Worm (Caenorhabditis elegans) whole organism, young adult: ENCODE measurements around the gene F54F2.6.
A peak's percentile ranks its signal among the peaks of the same experiment; 100 is the strongest.

ENCODE experiments used
- B0035.1 ChIP-seq: sonication (generic microtip); optimal IDR thresholded peaks from 2 replicates; lab custom pipeline; 2016; ENCODE audit warnings: missing genetic modification characterization, mild to moderate bottlenecking, missing compliant biosample characterization, missing genotype, missing genetic modification reagents
- B0336.3 ChIP-seq: fragments of 200-800 bp; sonication (Bioruptor generic); IDR thresholded peaks from 2 replicates; pipeline ENCODE4 v1.3.6; 2022; ENCODE audit warnings: missing genetic modification characterization, missing compliant biosample characterization
- D2030.7 ChIP-seq: fragments of 200-800 bp; sonication (Bioruptor generic); IDR thresholded peaks from 2 replicates; pipeline ENCODE4 v1.3.6; 2022; ENCODE audit warnings: missing genetic modification reagents, missing genetic modification characterization, missing compliant biosample characterization
- F10E7.11 ChIP-seq: sonication (generic microtip); optimal IDR thresholded peaks from 2 replicates; lab custom pipeline; 2017; ENCODE audit warnings: mild to moderate bottlenecking, missing genetic modification characterization, moderate library complexity, missing compliant biosample characterization
- F23B12.7 ChIP-seq: sonication (generic microtip); optimal IDR thresholded peaks from 2 replicates; lab custom pipeline; 2017; ENCODE audit warnings: missing genetic modification characterization, mild to moderate bottlenecking, missing compliant biosample characterization, antibody characterized with exemption, moderate library complexity; ENCODE audit not compliant: insufficient read depth
- F57A8.1 ChIP-seq: fragments of 200-800 bp; sonication (Bioruptor generic); optimal IDR thresholded peaks from 2 replicates; lab custom pipeline; 2018; ENCODE audit warnings: mild to moderate bottlenecking, missing genetic modification characterization, moderate library complexity, missing compliant biosample characterization
- F57C9.4 ChIP-seq: sonication (generic microtip); optimal IDR thresholded peaks from 2 replicates; lab custom pipeline; 2017; ENCODE audit warnings: mild to moderate bottlenecking, missing genetic modification characterization, missing compliant biosample characterization
- K11D2.4 ChIP-seq: fragments of 200-800 bp; sonication (Bioruptor generic); IDR thresholded peaks from 2 replicates; pipeline ENCODE4 v1.3.6; 2022; ENCODE audit warnings: missing genetic modification reagents, missing genetic modification characterization, missing compliant biosample characterization
- K12H6.12 ChIP-seq: fragments of 200-800 bp; sonication (Bioruptor generic); optimal IDR thresholded peaks from 2 replicates; lab custom pipeline; 2018; ENCODE audit warnings: mild to moderate bottlenecking, missing genetic modification characterization, missing compliant biosample characterization
- T26A5.8 ChIP-seq: sonication (generic microtip); optimal IDR thresholded peaks from 2 replicates; lab custom pipeline; 2016; ENCODE audit warnings: missing genetic modification characterization, missing compliant biosample characterization
- Y56A3A.18 ChIP-seq: fragments of 200-800 bp; sonication (Bioruptor generic); IDR thresholded peaks from 2 replicates; pipeline ENCODE4 v1.3.6; 2022; ENCODE audit warnings: missing genetic modification reagents, missing genetic modification characterization, missing compliant biosample characterization
- Y67H2A.10 ChIP-seq: fragments of 200-800 bp; sonication (Bioruptor generic); conservative IDR thresholded peaks from 2 replicates; pipeline ENCODE4 v1.3.6; 2022; ENCODE audit warnings: missing genetic modification reagents, missing genetic modification characterization, missing compliant biosample characterization
- attf-3 ChIP-seq: fragments of 200-800 bp; sonication (Bioruptor generic); conservative IDR thresholded peaks from 2 replicates; pipeline ENCODE4 v1.3.6; 2022; ENCODE audit warnings: missing genetic modification reagents, missing genetic modification characterization, missing compliant biosample characterization
- attf-6 ChIP-seq: fragments of 200-800 bp; sonication (Bioruptor generic); IDR thresholded peaks from 2 replicates; pipeline ENCODE4 v1.3.6; 2022; ENCODE audit warnings: missing genetic modification reagents, missing genetic modification characterization, missing compliant biosample characterization
- dox-1 ChIP-seq: fragments of 200-800 bp; sonication (Bioruptor generic); IDR thresholded peaks from 2 replicates; pipeline ENCODE4 v1.3.6; 2022; ENCODE audit warnings: missing genetic modification reagents, missing genetic modification characterization, missing compliant biosample characterization
- dpff-1 ChIP-seq: sonication (generic microtip); optimal IDR thresholded peaks from 2 replicates; lab custom pipeline; 2017; ENCODE audit warnings: mild to moderate bottlenecking, missing genetic modification characterization, missing compliant biosample characterization
- dpl-1 ChIP-seq: fragments of 150-350 bp; optimal IDR thresholded peaks from 2 replicates; lab custom pipeline; 2014; ENCODE audit warnings: missing biosample characterization, missing genetic modification reagents, missing genetic modification characterization
- egl-18 ChIP-seq: fragments of 200-800 bp; sonication (Bioruptor generic); IDR thresholded peaks from 2 replicates; pipeline ENCODE4 v1.3.6; 2022; ENCODE audit warnings: missing genetic modification reagents, missing genetic modification characterization, missing compliant biosample characterization
- ets-4 ChIP-seq: fragments of 200-800 bp; sonication (Bioruptor generic); optimal IDR thresholded peaks from 2 replicates; lab custom pipeline; 2018; ENCODE audit warnings: mild to moderate bottlenecking, missing genetic modification characterization, missing compliant biosample characterization
- hmg-1.2 ChIP-seq: fragments of 200-800 bp; sonication (Bioruptor generic); IDR thresholded peaks from 2 replicates; pipeline ENCODE4 v1.3.6; 2022; ENCODE audit warnings: missing genetic modification reagents, missing genetic modification characterization, missing compliant biosample characterization
- hmg-20 ChIP-seq: fragments of 200-800 bp; sonication (Bioruptor generic); IDR thresholded peaks from 2 replicates; pipeline ENCODE4 v1.3.6; 2022; ENCODE audit warnings: missing genetic modification reagents, missing genetic modification characterization, missing compliant biosample characterization
- hsf-1 ChIP-seq: fragments of 200-800 bp; sonication (Bioruptor generic); IDR thresholded peaks from 2 replicates; pipeline ENCODE4 v1.3.6; 2022; ENCODE audit warnings: missing genetic modification reagents, missing genetic modification characterization, missing compliant biosample characterization
- let-526 ChIP-seq: fragments of 200-800 bp; sonication (Bioruptor generic); IDR thresholded peaks from 2 replicates; pipeline ENCODE4 v1.3.6; 2022; ENCODE audit warnings: missing genetic modification reagents, missing genetic modification characterization, missing compliant biosample characterization
- lin-26 ChIP-seq: fragments of 200-800 bp; sonication (Bioruptor generic); IDR thresholded peaks from 2 replicates; pipeline ENCODE4 v1.3.6; 2022; ENCODE audit warnings: missing genetic modification reagents, missing genetic modification characterization, missing compliant biosample characterization
- lin-35 ChIP-seq, 3 experiments: fragments of 150-350 bp in 2 of 3; sonication (generic microtip) in 1 of 3; optimal IDR thresholded peaks; 2 replicates each; lab custom pipeline; 2014 to 2018; ENCODE audit warnings: missing biosample characterization in 3 of 3, missing genetic modification characterization in 3 of 3, missing genetic modification reagents in 3 of 3
- lin-40 ChIP-seq: sonication (generic microtip); optimal IDR thresholded peaks from 2 replicates; lab custom pipeline; 2016; ENCODE audit warnings: missing genetic modification characterization, mild to moderate bottlenecking, missing compliant biosample characterization, missing genotype, missing genetic modification reagents
- lin-54 ChIP-seq: fragments of 200-800 bp; sonication (Bioruptor generic); optimal IDR thresholded peaks from 2 replicates; lab custom pipeline; 2018; ENCODE audit warnings: mild to moderate bottlenecking, missing genetic modification characterization, missing compliant biosample characterization
- lir-1 ChIP-seq: fragments of 200-800 bp; sonication (Bioruptor generic); conservative IDR thresholded peaks from 2 replicates; pipeline ENCODE4 v1.3.6; 2022; ENCODE audit warnings: missing genetic modification reagents, missing genetic modification characterization, missing compliant biosample characterization
- lsl-1 ChIP-seq: fragments of 200-800 bp; sonication (Bioruptor generic); optimal IDR thresholded peaks from 2 replicates; lab custom pipeline; 2018; ENCODE audit warnings: mild to moderate bottlenecking, missing genetic modification characterization, moderate library complexity, missing compliant biosample characterization
- madf-6 ChIP-seq: fragments of 200-800 bp; sonication (Bioruptor generic); IDR thresholded peaks from 2 replicates; pipeline ENCODE4 v1.3.6; 2022; ENCODE audit warnings: missing genetic modification reagents, missing genetic modification characterization, missing compliant biosample characterization
- madf-8 ChIP-seq: fragments of 200-800 bp; sonication (Bioruptor generic); conservative IDR thresholded peaks from 2 replicates; pipeline ENCODE4 v1.3.6; 2022; ENCODE audit warnings: missing genetic modification reagents, missing genetic modification characterization, missing compliant biosample characterization
- mel-28 ChIP-seq: sonication (generic microtip); optimal IDR thresholded peaks from 2 replicates; lab custom pipeline; 2016; ENCODE audit warnings: borderline replicate concordance, mild to moderate bottlenecking, missing genetic modification characterization, missing compliant biosample characterization
- mxl-1 ChIP-seq: sonication (generic microtip); optimal IDR thresholded peaks from 2 replicates; lab custom pipeline; 2016; ENCODE audit warnings: missing genetic modification characterization, missing compliant biosample characterization
- nhr-120 ChIP-seq: fragments of 200-800 bp; sonication (Bioruptor generic); IDR thresholded peaks from 2 replicates; pipeline ENCODE4 v1.3.6; 2022; ENCODE audit warnings: missing genetic modification characterization, missing compliant biosample characterization
- pha-4 ChIP-seq: fragments of 150-350 bp; sonication (generic microtip); optimal IDR thresholded peaks from 2 replicates; lab custom pipeline; 2014; ENCODE audit warnings: missing biosample characterization, missing genetic modification reagents, missing genetic modification characterization
- repo-1 ChIP-seq: sonication (generic microtip); optimal IDR thresholded peaks from 2 replicates; lab custom pipeline; 2017; ENCODE audit warnings: mild to moderate bottlenecking, missing genetic modification characterization, missing compliant biosample characterization
- snpc-3.4 ChIP-seq: sonication (generic microtip); optimal IDR thresholded peaks from 2 replicates; lab custom pipeline; 2017; ENCODE audit warnings: missing genetic modification characterization, mild to moderate bottlenecking, missing compliant biosample characterization, antibody characterized with exemption, moderate library complexity, missing genotype, missing genetic modification reagents
- sptf-2 ChIP-seq: fragments of 200-800 bp; sonication (Bioruptor generic); optimal IDR thresholded peaks from 2 replicates; lab custom pipeline; 2018; ENCODE audit warnings: mild to moderate bottlenecking, missing genetic modification characterization, missing compliant biosample characterization
- tbp1 ChIP-seq: fragments of 200-800 bp; sonication (Bioruptor generic); optimal IDR thresholded peaks from 2 replicates; lab custom pipeline; 2018; ENCODE audit warnings: mild to moderate bottlenecking, missing genetic modification characterization, missing compliant biosample characterization
- tbx-9 ChIP-seq: sonication (generic microtip); optimal IDR thresholded peaks from 2 replicates; lab custom pipeline; 2016; ENCODE audit warnings: borderline replicate concordance, missing genetic modification characterization, inconsistent platforms, missing compliant biosample characterization
- unc-62 ChIP-seq: fragments of 150-350 bp; optimal IDR thresholded peaks from 2 replicates; lab custom pipeline; 2014; ENCODE audit warnings: missing biosample characterization, missing genetic modification reagents, missing genetic modification characterization
- xnd-1 ChIP-seq: sonication (generic microtip); optimal IDR thresholded peaks from 2 replicates; lab custom pipeline; 2016; ENCODE audit warnings: missing genotype, missing genetic modification reagents, missing genetic modification characterization, missing compliant biosample characterization
- ztf-25 ChIP-seq: fragments of 200-800 bp; sonication (Bioruptor generic); IDR thresholded peaks from 2 replicates; pipeline ENCODE4 v1.3.6; 2022; ENCODE audit warnings: missing genetic modification reagents, missing genetic modification characterization, missing compliant biosample characterization
- ztf-26 ChIP-seq: sonication (generic microtip); optimal IDR thresholded peaks from 2 replicates; lab custom pipeline; 2017; ENCODE audit warnings: missing genetic modification characterization, missing compliant biosample characterization

The F54F2.6 gene

ce11 chrIII:8767292-8767829 lies 33.1 kb downstream of the F54F2.6 start, which contains the start of gene mig-22:
mig-22 (minus strand) TSS chrIII:8767342.
- peak; percentile 70; the same call in 1 of the 2 replicates for TF ChIP-seq hmg-1.2 (GFP tag; lab: Robert Waterston, UW)
- TF ChIP-seq lin-35 (GFP tag; optimal IDR thresholded peaks at IDR 0.05; lab: Kevin White, UChicago) = no peak
- TF ChIP-seq, all 124 proteins: peak for 1

- TF ChIP-seq lin-40 (tag; lab: Kevin White, UChicago) = no peak
- no peak for TF ChIP-seq dpl-1 (GFP tag; lab: Kevin White, UChicago)
- no peak for TF ChIP-seq lin-26
- TF ChIP-seq nhr-120 (GFP tag; lab: Robert Waterston, UW) = no peak
- no peak for TF ChIP-seq T26A5.8 (tag; lab: Kevin White, UChicago)
- no peak for TF ChIP-seq attf-3 (GFP tag; lab: Robert Waterston, UW)
- TF ChIP-seq B0336.3 (GFP tag; lab: Robert Waterston, UW) = no peak
- no peak for TF ChIP-seq mxl-1
- TF ChIP-seq let-526 = no peak
- no peak for TF ChIP-seq K12H6.12
- TF ChIP-seq F23B12.7 (tag; lab: Kevin White, UChicago) = no peak
- TF ChIP-seq tbx-9 (tag; lab: Kevin White, UChicago) = no peak
- TF ChIP-seq F10E7.11 = no peak
- no peak for TF ChIP-seq Y56A3A.18 (GFP tag; lab: Robert Waterston, UW)
- TF ChIP-seq mel-28 (tag; lab: Kevin White, UChicago) = no peak
- no peak for TF ChIP-seq madf-8 (GFP tag; lab: Robert Waterston, UW)
- no peak for TF ChIP-seq F57C9.4 (tag; lab: Kevin White, UChicago)
- no peak for TF ChIP-seq tbp1
- no peak for TF ChIP-seq lsl-1 (GFP tag; lab: Kevin White, UChicago)
- TF ChIP-seq lir-1 (GFP tag; lab: Robert Waterston, UW) = no peak
Measured at ce11 chrIII:8766467-8766866, 34.0 kb downstream of the F54F2.6 start.

- TF ChIP-seq ztf-26 (tag; lab: Kevin White, UChicago) (no peak), Y67H2A.10 (GFP tag; lab: Robert Waterston, UW) (no peak), egl-18 (GFP tag; lab: Robert Waterston, UW) (no peak), snpc-3.4 (no peak), ztf-25 (GFP tag; lab: Robert Waterston, UW) (no peak), attf-6 (GFP tag; lab: Robert Waterston, UW) (no peak), unc-62 (GFP tag; lab: Kevin White, UChicago) (no peak), dox-1 (GFP tag; lab: Robert Waterston, UW) (no peak)
Measured at ce11 chrIII:8765030-8765429, 35.5 kb downstream of the F54F2.6 start.

ce11 chrIII:8763111-8763510 lies 37.4 kb downstream of the F54F2.6 start:
- peak; percentile 51 for TF ChIP-seq lin-54 (GFP tag; lab: Kevin White, UChicago)
- no peak for TF ChIP-seq F57A8.1
- TF ChIP-seq D2030.7 = peak; percentile 23; the same call in 1 of the 2 replicates
- TF ChIP-seq hmg-20 = no peak
- no peak for TF ChIP-seq tbx-9 (tag; lab: Kevin White, UChicago)
- no peak for TF ChIP-seq egl-18 (GFP tag; lab: Robert Waterston, UW)
- TF ChIP-seq nhr-120 (GFP tag; lab: Robert Waterston, UW) = no peak
- TF ChIP-seq hsf-1 = no peak
- TF ChIP-seq attf-3 (GFP tag; lab: Robert Waterston, UW) = no peak
- no peak for TF ChIP-seq B0035.1 (tag; lab: Kevin White, UChicago)
- no peak for TF ChIP-seq dpff-1
- no peak for TF ChIP-seq sptf-2 (GFP tag; lab: Kevin White, UChicago)
- no peak for TF ChIP-seq ets-4
- peak; percentile 80 for TF ChIP-seq madf-6 (GFP tag; lab: Robert Waterston, UW)
- peak; percentile 70 for TF ChIP-seq xnd-1 (tag; lab: Kevin White, UChicago)
- no peak for TF ChIP-seq K11D2.4
- TF ChIP-seq repo-1 = no peak
- no peak for TF ChIP-seq pha-4 (tag; lab: Kevin White, UChicago)
- TF ChIP-seq attf-6 (GFP tag; lab: Robert Waterston, UW) = no peak
